Worm (Caenorhabditis elegans) whole organism, midembryonic: ENCODE measurements around the gene nhr-253.
A peak's percentile ranks its signal among the peaks of the same experiment; 100 is the strongest.

ENCODE experiments used
- T22C8.4 ChIP-seq: fragments of 200-800 bp; sonication (Bioruptor generic); IDR thresholded peaks from 2 replicates; pipeline ENCODE4 v1.3.6; 2022; ENCODE audit warnings: missing genetic modification characterization, missing compliant biosample characterization
- cog-1 ChIP-seq: sonication (generic microtip); optimal IDR thresholded peaks from 2 replicates; lab custom pipeline; 2016; ENCODE audit warnings: missing genetic modification characterization, missing compliant biosample characterization
- flt-1 ChIP-seq: fragments of 200-800 bp; sonication (Bioruptor generic); IDR thresholded peaks from 2 replicates; pipeline ENCODE4 v1.3.6; 2022; ENCODE audit warnings: missing genetic modification characterization, missing compliant biosample characterization
- klf-2 ChIP-seq: fragments of 200-800 bp; sonication (Bioruptor generic); conservative IDR thresholded peaks from 2 replicates; pipeline ENCODE4 v1.3.6; 2022; ENCODE audit warnings: missing genetic modification reagents, missing genetic modification characterization, missing compliant biosample characterization
- med-1 ChIP-seq: sonication (generic microtip); optimal IDR thresholded peaks from 2 replicates; lab custom pipeline; 2017; ENCODE audit warnings: missing genetic modification characterization, mild to moderate bottlenecking, missing compliant biosample characterization, antibody characterized with exemption, missing genetic modification reagents; ENCODE audit not compliant: insufficient read depth
- ref-1 ChIP-seq: fragments of 200-800 bp; sonication (Bioruptor generic); conservative IDR thresholded peaks from 2 replicates; pipeline ENCODE4 v1.3.6; 2022; ENCODE audit warnings: missing genetic modification reagents, missing genetic modification characterization, missing compliant biosample characterization
- tab-1 ChIP-seq: fragments of 200-800 bp; sonication (Bioruptor generic); IDR thresholded peaks from 2 replicates; pipeline ENCODE4 v1.3.6; 2022; ENCODE audit warnings: missing genetic modification characterization, missing compliant biosample characterization
- ztf-23 ChIP-seq: fragments of 200-800 bp; sonication (Bioruptor generic); IDR thresholded peaks from 2 replicates; pipeline ENCODE4 v1.3.6; 2022; ENCODE audit warnings: missing genetic modification reagents, missing genetic modification characterization, missing compliant biosample characterization
- ztf-29 ChIP-seq: fragments of 200-800 bp; sonication (Bioruptor generic); IDR thresholded peaks from 2 replicates; pipeline ENCODE4 v1.3.6; 2022; ENCODE audit warnings: missing genetic modification reagents, missing genetic modification characterization, missing compliant biosample characterization

nhr-253 gene

DNA sequence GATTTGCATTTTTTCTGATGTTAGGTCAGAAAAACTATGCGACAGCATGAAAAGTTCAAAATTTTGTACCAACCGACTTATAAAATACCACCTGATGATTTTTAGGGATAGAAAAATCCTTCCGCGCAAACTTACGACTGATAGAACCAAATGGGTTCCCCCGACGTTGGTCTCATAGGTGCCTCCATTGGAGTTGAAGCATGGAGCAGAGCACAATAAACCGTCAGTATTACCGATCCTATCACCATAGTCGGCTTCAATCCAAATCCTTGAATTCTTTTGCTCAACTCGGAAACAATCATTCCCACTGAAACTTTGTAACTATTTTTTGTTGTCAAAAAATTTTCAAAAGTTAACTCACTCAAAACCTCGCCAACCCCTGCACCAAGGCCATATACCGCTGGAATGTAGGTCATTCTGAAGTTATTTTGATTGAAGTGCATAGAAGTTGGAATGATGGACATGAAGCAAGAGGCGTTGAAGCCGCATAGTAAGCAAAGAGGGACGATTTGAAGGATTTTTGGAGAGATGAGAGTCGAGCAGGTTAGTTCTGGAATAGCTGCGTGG is 42.9 kb downstream of the nhr-253 start:
- TF ChIP-seq ztf-23 (GFP tag; lab: Robert Waterston, UW): no peak
- TF ChIP-seq klf-2 (GFP tag; lab: Robert Waterston, UW): no peak
- no peak for TF ChIP-seq flt-1 (GFP tag; lab: Robert Waterston, UW)
- TF ChIP-seq T22C8.4 (GFP tag; lab: Robert Waterston, UW): no peak
- no peak for TF ChIP-seq ztf-29
- no peak for TF ChIP-seq ref-1 (GFP tag; lab: Robert Waterston, UW)
- TF ChIP-seq tab-1 (GFP tag; lab: Robert Waterston, UW): no peak
- TF ChIP-seq med-1: no peak
- no peak for TF ChIP-seq cog-1 (tag; lab: Kevin White, UChicago)

DNA sequence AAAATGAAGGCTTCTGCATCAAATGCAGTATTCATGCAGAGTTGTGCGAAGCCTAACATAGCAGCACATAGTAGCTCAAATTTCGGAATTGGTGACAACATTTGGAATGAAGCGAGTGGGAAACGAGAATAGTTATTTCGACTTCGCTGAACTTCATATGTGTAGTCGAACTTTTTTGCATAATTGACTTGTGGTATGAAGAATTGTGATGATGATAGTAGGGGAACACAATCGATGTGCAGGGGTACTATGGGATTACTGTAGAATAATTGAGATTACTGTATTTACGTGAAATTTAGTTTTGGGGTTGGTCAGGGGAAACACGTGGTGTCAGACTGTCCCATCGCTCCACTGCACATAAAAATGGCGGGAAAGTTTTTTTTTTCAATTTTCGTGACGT is 44.5 kb downstream of the nhr-253 start, which contains the start of gene B0554.7:
Gene B0554.7, minus strand, starts transcription at position 101 of the 400 bp plus-strand sequence.
- TF ChIP-seq cog-1 (tag; lab: Kevin White, UChicago): no peak
- no peak for TF ChIP-seq ref-1 (GFP tag; lab: Robert Waterston, UW)

DNA sequence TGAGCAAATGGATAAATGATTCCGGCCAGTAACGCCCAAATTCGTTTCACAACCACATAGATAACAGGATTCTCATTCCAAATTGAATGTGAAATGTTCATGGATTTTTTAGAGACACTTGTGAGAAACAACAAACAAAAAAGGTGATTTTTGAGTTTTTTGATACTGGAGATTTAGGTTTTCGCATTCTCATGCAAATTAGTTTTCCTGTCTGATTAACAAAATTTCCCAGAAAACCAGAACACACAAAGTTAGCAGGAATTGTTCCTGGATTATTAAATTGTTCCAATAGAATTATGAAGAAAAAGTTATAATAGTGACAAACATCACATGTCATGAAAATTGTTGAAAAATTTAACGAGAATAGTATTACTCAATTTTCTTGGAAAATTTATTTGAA is 46.8 kb downstream of the nhr-253 start, which contains the start of gene srh-33:
Gene srh-33, minus strand, starts transcription at position 101 of the 400 bp plus-strand sequence.
- TF ChIP-seq T22C8.4 (GFP tag; lab: Robert Waterston, UW) (no peak), klf-2 (GFP tag; lab: Robert Waterston, UW) (no peak), ref-1 (GFP tag; lab: Robert Waterston, UW) (no peak), med-1 (no peak), ztf-23 (GFP tag; lab: Robert Waterston, UW) (no peak), ztf-29 (no peak), tab-1 (GFP tag; lab: Robert Waterston, UW) (no peak), flt-1 (GFP tag; lab: Robert Waterston, UW) (no peak), cog-1 (tag; lab: Kevin White, UChicago) (no peak)

DNA sequence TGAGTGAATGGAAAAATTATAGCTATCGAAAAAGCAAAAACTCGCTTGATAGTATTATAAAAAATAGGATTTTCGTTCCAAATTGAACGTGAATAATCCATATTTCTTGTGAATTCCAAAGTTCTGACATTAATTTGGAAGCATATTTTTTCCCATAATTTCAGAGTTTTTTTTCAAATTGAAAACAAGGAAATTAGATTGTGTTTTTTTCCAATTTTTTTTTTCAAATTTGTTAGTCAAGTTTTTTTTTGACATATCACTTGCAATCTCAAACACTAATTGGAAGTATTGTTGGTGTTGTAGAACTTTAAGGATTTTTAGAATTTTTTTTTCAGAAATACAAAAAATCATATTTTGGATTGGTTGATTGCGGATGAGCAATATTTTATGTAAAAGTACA is 50.2 kb downstream of the nhr-253 start, which contains the start of gene srh-34:
Gene srh-34, minus strand, starts transcription at position 101 of the 400 bp plus-strand sequence.
- TF ChIP-seq cog-1 (tag; lab: Kevin White, UChicago): no peak
- no peak for TF ChIP-seq klf-2 (GFP tag; lab: Robert Waterston, UW)
- no peak for TF ChIP-seq flt-1 (GFP tag; lab: Robert Waterston, UW)
- no peak for TF ChIP-seq med-1
- no peak for TF ChIP-seq T22C8.4 (GFP tag; lab: Robert Waterston, UW)

DNA sequence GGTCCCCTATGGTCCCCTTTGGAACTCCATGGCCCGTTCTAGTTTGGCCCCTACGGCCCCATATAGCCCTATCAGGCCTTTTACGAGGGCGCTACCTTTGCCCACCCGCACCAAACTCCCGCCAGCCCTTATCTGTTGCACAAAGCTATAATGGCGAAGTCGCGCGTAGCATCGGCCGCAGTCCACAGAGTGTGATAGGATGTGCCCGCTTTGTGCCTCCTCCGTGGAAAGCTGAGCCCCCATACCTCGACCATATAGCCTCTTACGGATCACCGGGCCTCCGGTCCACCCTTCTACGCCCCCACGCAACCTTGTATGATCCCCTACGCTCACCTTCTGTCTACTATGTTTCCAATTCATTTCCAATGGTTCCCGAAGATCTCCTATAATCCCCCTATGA is 50.6 kb downstream of the nhr-253 start:
- TF ChIP-seq T22C8.4 (GFP tag; lab: Robert Waterston, UW): no peak
- no peak for TF ChIP-seq ztf-29
- TF ChIP-seq flt-1 (GFP tag; lab: Robert Waterston, UW): 0 out of 2 replicates have a peak, but pooled peaks have one; percentile 32
- no peak for TF ChIP-seq med-1
- TF ChIP-seq klf-2 (GFP tag; lab: Robert Waterston, UW): no peak
- 0 out of 2 replicates have a peak, but pooled peaks have one; percentile 40 for TF ChIP-seq tab-1 (GFP tag; lab: Robert Waterston, UW)
